Worm (Caenorhabditis elegans) whole organism, late embryonic: Measurements from ENCODE around the gene frpr-3.

Experiments
- C08G9.2 ChIP-seq: sonication (generic microtip); optimal IDR thresholded peaks from 2 replicates; lab custom pipeline; 2016; ENCODE audit warnings: mild to moderate bottlenecking, missing genetic modification characterization, moderate library complexity, missing compliant biosample characterization
- C38D4.7 ChIP-seq: fragments of 200-800 bp; sonication (Bioruptor generic); optimal IDR thresholded peaks from 2 replicates; lab custom pipeline; 2018; ENCODE audit warnings: mild to moderate bottlenecking, missing genetic modification characterization, moderate library complexity, missing compliant biosample characterization
- F13H6.1 ChIP-seq: sonication (generic microtip); optimal IDR thresholded peaks from 2 replicates; lab custom pipeline; 2016; ENCODE audit warnings: missing genetic modification characterization, missing compliant biosample characterization
- K09A11.1 ChIP-seq: sonication (generic microtip); optimal IDR thresholded peaks from 2 replicates; lab custom pipeline; 2017; ENCODE audit warnings: antibody characterized with exemption, mild to moderate bottlenecking, missing genetic modification characterization, missing compliant biosample characterization; ENCODE audit not compliant: insufficient read depth
- Y22D7AL.16 ChIP-seq: sonication (generic microtip); optimal IDR thresholded peaks from 2 replicates; lab custom pipeline; 2016; ENCODE audit warnings: missing genetic modification characterization, missing compliant biosample characterization
- ama-1 ChIP-seq: fragments of 150-350 bp; optimal IDR thresholded peaks from 2 replicates; lab custom pipeline; 2014
- ceh-18 ChIP-seq: sonication (generic microtip); optimal IDR thresholded peaks from 2 replicates; lab custom pipeline; 2016; ENCODE audit warnings: missing genetic modification characterization, missing compliant biosample characterization
- ceh-22 ChIP-seq: sonication (generic microtip); optimal IDR thresholded peaks from 2 replicates; lab custom pipeline; 2017; ENCODE audit warnings: missing biosample characterization, missing genetic modification characterization
- ceh-24 ChIP-seq: sonication (generic microtip); optimal IDR thresholded peaks from 2 replicates; lab custom pipeline; 2016; ENCODE audit warnings: mild to moderate bottlenecking, missing genetic modification characterization, missing compliant biosample characterization
- ceh-30 ChIP-seq: fragments of 150-350 bp; optimal IDR thresholded peaks from 2 replicates; lab custom pipeline; 2014; ENCODE audit warnings: missing biosample characterization, missing genetic modification characterization
- ceh-31 ChIP-seq: sonication (generic microtip); optimal IDR thresholded peaks from 2 replicates; lab custom pipeline; 2016; ENCODE audit warnings: missing genetic modification characterization, missing compliant biosample characterization
- ceh-48 ChIP-seq: sonication (generic microtip); optimal IDR thresholded peaks from 2 replicates; lab custom pipeline; 2016; ENCODE audit warnings: missing genetic modification characterization, inconsistent platforms, missing compliant biosample characterization
- ceh-6 ChIP-seq: fragments of 200-800 bp; sonication (Bioruptor generic); optimal IDR thresholded peaks from 2 replicates; lab custom pipeline; 2018; ENCODE audit warnings: mild to moderate bottlenecking, missing genetic modification characterization, missing compliant biosample characterization
- ceh-9 ChIP-seq: sonication (generic microtip); optimal IDR thresholded peaks from 2 replicates; lab custom pipeline; 2016; ENCODE audit warnings: mild to moderate bottlenecking, missing genetic modification characterization, inconsistent platforms, missing compliant biosample characterization
- che-1 ChIP-seq: sonication (generic microtip); optimal IDR thresholded peaks from 2 replicates; lab custom pipeline; 2016; ENCODE audit warnings: mild to moderate bottlenecking, missing genetic modification characterization, missing compliant biosample characterization
- dmd-4 ChIP-seq: sonication (generic microtip); optimal IDR thresholded peaks from 2 replicates; lab custom pipeline; 2016; ENCODE audit warnings: borderline replicate concordance, missing genetic modification characterization, missing compliant biosample characterization
- dve-1 ChIP-seq: sonication (generic microtip); optimal IDR thresholded peaks from 2 replicates; lab custom pipeline; 2017; ENCODE audit warnings: antibody characterized with exemption, mild to moderate bottlenecking, missing genetic modification characterization, missing compliant biosample characterization
- elt-4 ChIP-seq: sonication (generic microtip); optimal IDR thresholded peaks from 2 replicates; lab custom pipeline; 2016; ENCODE audit warnings: missing genetic modification characterization, missing compliant biosample characterization
- fkh-10 ChIP-seq: fragments of 150-350 bp; optimal IDR thresholded peaks from 2 replicates; lab custom pipeline; 2014; ENCODE audit warnings: missing biosample characterization, missing genetic modification reagents, missing genetic modification characterization
- hlh-13 ChIP-seq: fragments of 200-800 bp; sonication (Bioruptor generic); optimal IDR thresholded peaks from 2 replicates; lab custom pipeline; 2018; ENCODE audit warnings: mild to moderate bottlenecking, missing genetic modification characterization, missing compliant biosample characterization
- hlh-15 ChIP-seq: sonication (generic microtip); optimal IDR thresholded peaks from 2 replicates; lab custom pipeline; 2016; ENCODE audit warnings: missing genetic modification characterization, missing compliant biosample characterization
- hlh-8 ChIP-seq: sonication (generic microtip); optimal IDR thresholded peaks from 2 replicates; lab custom pipeline; 2016; ENCODE audit warnings: missing genotype, missing genetic modification characterization, missing compliant biosample characterization
- lim-6 ChIP-seq: sonication (generic microtip); optimal IDR thresholded peaks from 2 replicates; lab custom pipeline; 2016; ENCODE audit warnings: missing genetic modification characterization, missing compliant biosample characterization
- lin-11 ChIP-seq: fragments of 200-800 bp; sonication (Bioruptor generic); optimal IDR thresholded peaks from 2 replicates; lab custom pipeline; 2018; ENCODE audit warnings: mild to moderate bottlenecking, missing genetic modification characterization, missing compliant biosample characterization
- mec-3 ChIP-seq: sonication (generic microtip); optimal IDR thresholded peaks from 2 replicates; lab custom pipeline; 2016; ENCODE audit warnings: borderline replicate concordance, missing genetic modification characterization, missing compliant biosample characterization
- pag-3 ChIP-seq: sonication (generic microtip); optimal IDR thresholded peaks from 2 replicates; lab custom pipeline; 2016; ENCODE audit warnings: missing compliant biosample characterization, missing genetic modification characterization, borderline replicate concordance
- pat-9 ChIP-seq: fragments of 200-800 bp; sonication (Bioruptor generic); optimal IDR thresholded peaks from 2 replicates; lab custom pipeline; 2018; ENCODE audit warnings: mild to moderate bottlenecking, missing genetic modification characterization, moderate library complexity, missing compliant biosample characterization
- pax-1 ChIP-seq: fragments of 150-350 bp; optimal IDR thresholded peaks from 2 replicates; lab custom pipeline; 2014; ENCODE audit warnings: missing biosample characterization, missing genetic modification characterization
- pha-2 ChIP-seq: sonication (generic microtip); optimal IDR thresholded peaks from 2 replicates; lab custom pipeline; 2017; ENCODE audit warnings: mild to moderate bottlenecking, missing genetic modification characterization, missing compliant biosample characterization
- pha-4 ChIP-seq: fragments of 150-350 bp; optimal IDR thresholded peaks from 2 replicates; lab custom pipeline; 2018; ENCODE audit warnings: missing biosample characterization, missing genetic modification reagents, missing genetic modification characterization
- pqm-1 ChIP-seq: sonication (generic microtip); optimal IDR thresholded peaks from 2 replicates; lab custom pipeline; 2016; ENCODE audit warnings: missing genetic modification characterization, missing compliant biosample characterization
- pros-1 ChIP-seq: fragments of 150-350 bp; optimal IDR thresholded peaks from 2 replicates; lab custom pipeline; 2014; ENCODE audit warnings: missing biosample characterization, missing genetic modification reagents, missing genetic modification characterization
- ref-2 ChIP-seq: sonication (generic microtip); optimal IDR thresholded peaks from 2 replicates; lab custom pipeline; 2016; ENCODE audit warnings: missing genetic modification characterization, missing compliant biosample characterization
- rnt-1 ChIP-seq: sonication (generic microtip); optimal IDR thresholded peaks from 2 replicates; lab custom pipeline; 2016; ENCODE audit warnings: missing genetic modification characterization, missing compliant biosample characterization
- sdc-2 ChIP-seq: sonication (generic microtip); optimal IDR thresholded peaks from 2 replicates; lab custom pipeline; 2016; ENCODE audit warnings: missing genotype, missing genetic modification characterization, missing compliant biosample characterization
- sox-2 ChIP-seq: fragments of 200-800 bp; sonication (Bioruptor generic); IDR thresholded peaks from 2 replicates; pipeline ENCODE4 v1.3.6; 2022; ENCODE audit warnings: missing genetic modification reagents, missing genetic modification characterization, missing compliant biosample characterization
- syd-9 ChIP-seq: sonication (generic microtip); optimal IDR thresholded peaks from 2 replicates; lab custom pipeline; 2016; ENCODE audit warnings: mild to moderate bottlenecking, missing genetic modification characterization, moderate library complexity, missing compliant biosample characterization
- tbx-7 ChIP-seq: sonication (generic microtip); optimal IDR thresholded peaks from 2 replicates; lab custom pipeline; 2016; ENCODE audit warnings: missing genotype, missing genetic modification characterization, missing compliant biosample characterization
- ttx-3 ChIP-seq: sonication (generic microtip); optimal IDR thresholded peaks from 2 replicates; lab custom pipeline; 2016; ENCODE audit warnings: missing genetic modification reagents, missing genetic modification characterization, missing compliant biosample characterization
- unc-42 ChIP-seq: sonication (generic microtip); optimal IDR thresholded peaks from 2 replicates; lab custom pipeline; 2016; ENCODE audit warnings: missing genotype, missing genetic modification characterization, missing compliant biosample characterization
- unc-55 ChIP-seq: sonication (generic microtip); optimal IDR thresholded peaks from 2 replicates; lab custom pipeline; 2017; ENCODE audit warnings: missing biosample characterization, missing genetic modification reagents, missing genetic modification characterization
- zip-5 ChIP-seq: sonication (generic microtip); optimal IDR thresholded peaks from 2 replicates; lab custom pipeline; 2016; ENCODE audit warnings: missing genetic modification characterization, missing compliant biosample characterization
- ztf-16 ChIP-seq: sonication (generic microtip); optimal IDR thresholded peaks from 2 replicates; lab custom pipeline; 2017; ENCODE audit warnings: missing genetic modification characterization, missing compliant biosample characterization

The frpr-3 gene

ce11 chrV:7770961-7771360, at the start of gene frpr-3:
TSS of gene frpr-3 (plus strand) at chrV:7771261.
- TF ChIP-seq pros-1 (tag; lab: Kevin White, UChicago) (no peak), pha-4 (tag; lab: Kevin White, UChicago) (no peak), che-1 (no peak), hlh-8 (tag; lab: Kevin White, UChicago) (no peak), dve-1 (no peak), elt-4 (tag; lab: Kevin White, UChicago) (no peak), dmd-4 (tag; lab: Kevin White, UChicago) (no peak), ama-1 (no peak), rnt-1 (tag; lab: Kevin White, UChicago) (no peak), pat-9 (tag; lab: Kevin White, UChicago) (no peak), ztf-16 (tag; lab: Kevin White, UChicago) (no peak)

ce11 chrV:7721945-7722344, 49.1 kb upstream of the frpr-3 start, which contains the start of gene ZK105.14:
TSS of gene ZK105.14 (minus strand) at chrV:7722045.
- TF ChIP-seq Y22D7AL.16: no peak
- TF ChIP-seq unc-55 (GFP tag; lab: Kevin White, UChicago): no peak
- TF ChIP-seq pha-2: no peak
- no peak for TF ChIP-seq lim-6 (tag; lab: Kevin White, UChicago)
- TF ChIP-seq C08G9.2 (tag; lab: Kevin White, UChicago): no peak
- TF ChIP-seq ceh-6 (GFP tag; lab: Kevin White, UChicago): no peak
- TF ChIP-seq ceh-18: no peak
- TF ChIP-seq che-1: no peak
- TF ChIP-seq zip-5: no peak
- TF ChIP-seq hlh-15 (tag; lab: Kevin White, UChicago): no peak
- no peak for TF ChIP-seq ceh-22
- TF ChIP-seq sdc-2 (tag; lab: Kevin White, UChicago): no peak
- TF ChIP-seq pqm-1 (tag; lab: Kevin White, UChicago): no peak
- TF ChIP-seq lin-11 (tag; lab: Kevin White, UChicago): no peak
- TF ChIP-seq pax-1 (tag; lab: Kevin White, UChicago): no peak
- no peak for TF ChIP-seq ceh-9
- no peak for TF ChIP-seq ceh-24
- no peak for TF ChIP-seq mec-3 (tag; lab: Kevin White, UChicago)
- TF ChIP-seq hlh-8 (tag; lab: Kevin White, UChicago): no peak
- no peak for TF ChIP-seq F13H6.1

ce11 chrV:7723967-7724544, 47.0 kb upstream of the frpr-3 start, which contains the start of the genes ZK105.6 and ZK105.8:
TSS of gene ZK105.6 (minus strand) at chrV:7724067.
TSS of gene ZK105.8 (plus strand) at chrV:7724494.
- peak; percentile 18 for TF ChIP-seq unc-42 (tag; lab: Kevin White, UChicago)
- TF ChIP-seq C38D4.7: no peak
- TF ChIP-seq, all 69 proteins: peak for 1

ce11 chrV:7726202-7726601, 44.9 kb upstream of the frpr-3 start:
- TF ChIP-seq K09A11.1: no peak
- no peak for TF ChIP-seq Y22D7AL.16
- TF ChIP-seq pag-3: no peak
- TF ChIP-seq ceh-31 (tag; lab: Kevin White, UChicago): no peak
- no peak for TF ChIP-seq pqm-1 (tag; lab: Kevin White, UChicago)
- TF ChIP-seq ztf-16 (tag; lab: Kevin White, UChicago): no peak
- TF ChIP-seq tbx-7: no peak
- no peak for TF ChIP-seq ttx-3 (tag; lab: Kevin White, UChicago)
- no peak for TF ChIP-seq fkh-10
- no peak for TF ChIP-seq syd-9 (tag; lab: Kevin White, UChicago)
- TF ChIP-seq ceh-30 (tag; lab: Kevin White, UChicago): no peak
- TF ChIP-seq sdc-2 (tag; lab: Kevin White, UChicago): no peak
- TF ChIP-seq unc-42 (tag; lab: Kevin White, UChicago): no peak
- TF ChIP-seq hlh-13 (GFP tag; lab: Kevin White, UChicago): no peak
- TF ChIP-seq hlh-8 (tag; lab: Kevin White, UChicago): no peak
- TF ChIP-seq sox-2 (GFP tag; lab: Robert Waterston, UW): no peak
- no peak for TF ChIP-seq ceh-48 (tag; lab: Kevin White, UChicago)
- TF ChIP-seq ama-1: no peak
- TF ChIP-seq ref-2: no peak
- no peak for TF ChIP-seq hlh-15 (tag; lab: Kevin White, UChicago)
